Fruit fly (Drosophila melanogaster): ENCODE results near the gene nSyb.

nSyb gene

dm6 chr3L:1674381-1674780 is 36.8 kb upstream of the nSyb start, which contains the start of gene CG7991:
TSS of gene CG7991 (plus strand) at chr3L:1674709.
- TF ChIP-seq CG10565 (GFP tag; optimal IDR thresholded peaks at IDR 0.05) (no peak), CG8359 (GFP tag; optimal IDR thresholded peaks at IDR 0.05; ENCODE audit: borderline replicate concordance) (no peak), lov (optimal IDR thresholded peaks at IDR 0.05) (no peak), lov (GFP tag; IDR thresholded peaks at IDR 0.05) (no peak), CG10267 (tag; optimal IDR thresholded peaks at IDR 0.05) (no peak), Adf1 (GFP tag; IDR thresholded peaks at IDR 0.05) (peak; percentile 73), ci (GFP tag; IDR thresholded peaks at IDR 0.05) (0 out of 3 replicates have a peak, but pooled peaks have one; percentile 15), CG11247 (GFP tag; IDR thresholded peaks at IDR 0.05) (no peak), CG9215 (GFP tag; IDR thresholded peaks at IDR 0.05) (no peak), inv (GFP tag; IDR thresholded peaks at IDR 0.05; ENCODE audit: partially characterized antibody) (no peak), Med (GFP tag) (peak; percentile 45), CG31224 (GFP tag; IDR thresholded peaks at IDR 0.05) (no peak), chinmo (GFP tag; IDR thresholded peaks at IDR 0.05; ENCODE audit: partially characterized antibody) (peak; percentile 76; the same call in 1 of the 4 replicates), CG8944 (GFP tag; optimal IDR thresholded peaks at IDR 0.05) (no peak), CG14965 (GFP tag; optimal IDR thresholded peaks at IDR 0.05; ENCODE audit: borderline replicate concordance) (no peak), wek (GFP tag; optimal IDR thresholded peaks at IDR 0.05) (no peak), Fer2 (tag; optimal IDR thresholded peaks at IDR 0.05) (no peak), CG10979 (tag; optimal IDR thresholded peaks at IDR 0.05) (no peak), bbx (GFP tag; IDR thresholded peaks at IDR 0.05; ENCODE audit: partially characterized antibody) (no peak), Taf1 (GFP tag; IDR thresholded peaks at IDR 0.05) (no peak), otp (GFP tag; IDR thresholded peaks at IDR 0.05) (no peak), CG12744 (GFP tag; optimal IDR thresholded peaks at IDR 0.05) (no peak), mld (GFP tag; IDR thresholded peaks at IDR 0.05; ENCODE audit: partially characterized antibody) (no peak), gro (GFP tag; optimal IDR thresholded peaks at IDR 0.05) (no peak), kni (GFP tag; optimal IDR thresholded peaks at IDR 0.05) (peak; percentile 52), HmgD (GFP tag; optimal IDR thresholded peaks at IDR 0.05) (no peak), Gsc (GFP tag; IDR thresholded peaks at IDR 0.05) (no peak), CG12769 (tag; optimal IDR thresholded peaks at IDR 0.05) (peak; percentile 42), Awh (GFP tag; IDR thresholded peaks at IDR 0.05) (peak; percentile 41; the same call in 1 of the 2 replicates), pb (GFP tag; optimal IDR thresholded peaks at IDR 0.05) (peak; percentile 2), CG4282 (GFP tag; optimal IDR thresholded peaks at IDR 0.05) (no peak), CG8478 (optimal IDR thresholded peaks at IDR 0.05) (no peak), CG2199 (GFP tag; IDR thresholded peaks at IDR 0.05) (no peak), CG6175 (GFP tag; IDR thresholded peaks at IDR 0.05) (peak; percentile 90), CG15269 (tag; optimal IDR thresholded peaks at IDR 0.05) (peak; percentile 81), zf30C (GFP tag; optimal IDR thresholded peaks at IDR 0.05) (no peak), z (GFP tag; IDR thresholded peaks at IDR 0.05) (0 out of 3 replicates have a peak, but pooled peaks have one; percentile 21), CG6854 (GFP tag; optimal IDR thresholded peaks at IDR 0.05) (no peak), hkb (optimal IDR thresholded peaks at IDR 0.05) (no peak), hkb (GFP tag; IDR thresholded peaks at IDR 0.05) (no peak), fd96Cb (tag; optimal IDR thresholded peaks at IDR 0.05) (no peak), CG15696 (tag; optimal IDR thresholded peaks at IDR 0.05) (no peak), D19A (tag; optimal IDR thresholded peaks at IDR 0.05) (no peak), Deaf1 (tag; optimal IDR thresholded peaks at IDR 0.05) (peak; percentile 52), CG14860 (GFP tag; IDR thresholded peaks at IDR 0.05; ENCODE audit: partially characterized antibody) (no peak), CG13894 (tag; optimal IDR thresholded peaks at IDR 0.05) (no peak), row (GFP tag; IDR thresholded peaks at IDR 0.05) (0 out of 3 replicates have a peak, but pooled peaks have one; percentile 16), CG17186 (GFP tag; optimal IDR thresholded peaks at IDR 0.05) (no peak)
